Worm (Caenorhabditis elegans) whole organism, L1 larva: ENCODE measurements around the gene aakg-5.

ENCODE experiments used
- C16A3.4 ChIP-seq: fragments of 150-350 bp; optimal IDR thresholded peaks from 2 replicates; lab custom pipeline; 2014; ENCODE audit warnings: missing biosample characterization, missing genetic modification characterization
- C34B4.2 ChIP-seq: sonication (generic microtip); optimal IDR thresholded peaks from 2 replicates; lab custom pipeline; 2017; ENCODE audit warnings: mild to moderate bottlenecking, missing genetic modification characterization, missing compliant biosample characterization
- alr-1 ChIP-seq: fragments of 200-800 bp; sonication (Bioruptor generic); optimal IDR thresholded peaks from 2 replicates; lab custom pipeline; 2018; ENCODE audit warnings: borderline replicate concordance, mild to moderate bottlenecking, missing genetic modification characterization, missing compliant biosample characterization
- aly-2 ChIP-seq: fragments of 150-350 bp; optimal IDR thresholded peaks from 2 replicates; lab custom pipeline; 2014; ENCODE audit warnings: missing biosample characterization, missing genetic modification characterization
- ama-1 ChIP-seq: fragments of 150-350 bp; optimal IDR thresholded peaks from 2 replicates; lab custom pipeline; 2014
- blmp-1 ChIP-seq: fragments of 150-350 bp; optimal IDR thresholded peaks from 2 replicates; lab custom pipeline; 2014; ENCODE audit warnings: missing biosample characterization, missing genetic modification characterization
- ceh-82 ChIP-seq, 3 experiments: fragments of 150-350 bp in 1 of 3; sonication (generic microtip) in 2 of 3; optimal IDR thresholded peaks; 2 replicates each; lab custom pipeline; 2014 to 2017; ENCODE audit warnings: missing biosample characterization in 3 of 3, missing genetic modification characterization in 3 of 3
- ceh-88 ChIP-seq: fragments of 200-800 bp; sonication (Bioruptor generic); IDR thresholded peaks from 2 replicates; pipeline ENCODE4 v1.3.6; 2022; ENCODE audit warnings: missing genetic modification characterization, missing compliant biosample characterization
- ceh-90 ChIP-seq: sonication (generic microtip); optimal IDR thresholded peaks from 2 replicates; lab custom pipeline; 2016; ENCODE audit warnings: missing genetic modification characterization, missing compliant biosample characterization
- dsc-1 ChIP-seq: sonication (generic microtip); optimal IDR thresholded peaks from 2 replicates; lab custom pipeline; 2016; ENCODE audit warnings: mild to moderate bottlenecking, missing genetic modification characterization, missing compliant biosample characterization
- efl-1 ChIP-seq, 4 experiments: fragments of 150-350 bp; optimal IDR thresholded peaks in 3 of 4; peaks in 1 of 4; 1 replicate in 1 of 4; 2 replicates in 3 of 4; lab custom pipeline; 2014; ENCODE audit warnings: missing biosample characterization in 2 of 4, missing genetic modification characterization in 2 of 4, missing genetic modification reagents in 2 of 4
- efl-3 ChIP-seq: fragments of 200-800 bp; sonication (Bioruptor generic); optimal IDR thresholded peaks from 2 replicates; lab custom pipeline; 2018; ENCODE audit warnings: mild to moderate bottlenecking, missing genetic modification characterization, missing compliant biosample characterization
- egl-27 ChIP-seq, 2 experiments: fragments of 150-350 bp in 1 of 2; sonication (generic microtip); optimal IDR thresholded peaks; 3 replicates each; lab custom pipeline; 2017 to 2018; ENCODE audit warnings: missing biosample characterization in 2 of 2, missing genetic modification characterization in 2 of 2, missing genetic modification reagents in 2 of 2
- elt-3 ChIP-seq, 6 experiments: fragments of 150-350 bp in 1 of 6; sonication (generic microtip); optimal IDR thresholded peaks; 2 replicates each; lab custom pipeline; 2017 to 2018; ENCODE audit warnings: missing biosample characterization in 6 of 6, missing genetic modification characterization in 6 of 6, inconsistent platforms in 1 of 6
- fkh-10 ChIP-seq: sonication (generic microtip); optimal IDR thresholded peaks from 2 replicates; lab custom pipeline; 2017; ENCODE audit warnings: missing biosample characterization, missing genetic modification reagents, missing genetic modification characterization
- fkh-8 ChIP-seq: sonication (generic microtip); optimal IDR thresholded peaks from 2 replicates; lab custom pipeline; 2016; ENCODE audit warnings: mild to moderate bottlenecking, missing genetic modification characterization, missing compliant biosample characterization
- irx-1 ChIP-seq: sonication (generic microtip); optimal IDR thresholded peaks from 2 replicates; lab custom pipeline; 2016; ENCODE audit warnings: missing genetic modification characterization, missing compliant biosample characterization
- lin-14 ChIP-seq: fragments of 200-800 bp; sonication (Bioruptor generic); optimal IDR thresholded peaks from 2 replicates; lab custom pipeline; 2018; ENCODE audit warnings: mild to moderate bottlenecking, missing genetic modification characterization, moderate library complexity, missing compliant biosample characterization
- lin-35 ChIP-seq, 2 experiments: fragments of 150-350 bp; optimal IDR thresholded peaks; 2 replicates each; lab custom pipeline; 2014; ENCODE audit warnings: missing biosample characterization in 2 of 2, missing genetic modification characterization in 2 of 2, missing genetic modification reagents in 2 of 2
- lsy-2 ChIP-seq, 2 experiments: fragments of 150-350 bp; optimal IDR thresholded peaks; 2 replicates each; lab custom pipeline; 2014; ENCODE audit warnings: missing biosample characterization in 2 of 2, missing genetic modification characterization in 2 of 2
- mab-9 ChIP-seq: fragments of 200-800 bp; sonication (Bioruptor generic); IDR thresholded peaks from 2 replicates; pipeline ENCODE4 v1.3.6; 2022; ENCODE audit warnings: missing genetic modification reagents, missing genetic modification characterization, missing compliant biosample characterization
- mdl-1 ChIP-seq, 2 experiments: fragments of 150-350 bp; optimal IDR thresholded peaks; 2 replicates each; lab custom pipeline; 2014 to 2017; ENCODE audit warnings: missing biosample characterization in 2 of 2, missing genetic modification characterization in 2 of 2, inconsistent platforms in 1 of 2
- mep-1 ChIP-seq: fragments of 150-350 bp; optimal IDR thresholded peaks from 2 replicates; lab custom pipeline; 2014; ENCODE audit warnings: missing biosample characterization, missing genetic modification characterization
- nhr-11 ChIP-seq: fragments of 150-350 bp; optimal IDR thresholded peaks from 2 replicates; lab custom pipeline; 2014; ENCODE audit warnings: missing biosample characterization, missing genetic modification characterization
- nhr-19 ChIP-seq: fragments of 200-800 bp; sonication (Bioruptor generic); conservative IDR thresholded peaks from 2 replicates; pipeline ENCODE4 v1.3.6; 2022; ENCODE audit warnings: missing genetic modification characterization, missing compliant biosample characterization
- nhr-20 ChIP-seq: sonication (generic microtip); optimal IDR thresholded peaks from 2 replicates; lab custom pipeline; 2016; ENCODE audit warnings: mild to moderate bottlenecking, missing genetic modification characterization, missing compliant biosample characterization
- nhr-237 ChIP-seq: fragments of 150-350 bp; optimal IDR thresholded peaks from 2 replicates; lab custom pipeline; 2014; ENCODE audit warnings: missing biosample characterization, missing genetic modification characterization
- nhr-28 ChIP-seq: fragments of 150-350 bp; optimal IDR thresholded peaks from 2 replicates; lab custom pipeline; 2014; ENCODE audit warnings: missing biosample characterization, missing genetic modification characterization
- nhr-47 ChIP-seq: sonication (generic microtip); optimal IDR thresholded peaks from 2 replicates; lab custom pipeline; 2016; ENCODE audit warnings: mild to moderate bottlenecking, missing genetic modification characterization, moderate library complexity, missing compliant biosample characterization
- nhr-71 ChIP-seq: sonication (generic microtip); optimal IDR thresholded peaks from 2 replicates; lab custom pipeline; 2016; ENCODE audit warnings: mild to moderate bottlenecking, missing genetic modification characterization, moderate library complexity, missing compliant biosample characterization
- nhr-85 ChIP-seq: sonication (generic microtip); peaks from one replicate; lab custom pipeline; 2016; ENCODE audit warnings: missing genetic modification characterization, inconsistent platforms, missing compliant biosample characterization
- pag-3 ChIP-seq: sonication (generic microtip); optimal IDR thresholded peaks from 2 replicates; lab custom pipeline; 2017; ENCODE audit warnings: missing genetic modification characterization, mild to moderate bottlenecking, missing compliant biosample characterization, antibody characterized with exemption, borderline replicate concordance; ENCODE audit not compliant: insufficient read depth
- pax-3 ChIP-seq: fragments of 200-800 bp; sonication (Bioruptor generic); optimal IDR thresholded peaks from 2 replicates; lab custom pipeline; 2018; ENCODE audit warnings: mild to moderate bottlenecking, missing genetic modification characterization, moderate library complexity, missing compliant biosample characterization
- rnt-1 ChIP-seq: sonication (generic microtip); optimal IDR thresholded peaks from 2 replicates; lab custom pipeline; 2016; ENCODE audit warnings: mild to moderate bottlenecking, missing genetic modification characterization, moderate library complexity, missing compliant biosample characterization
- snpc-4 ChIP-seq: fragments of 150-350 bp; optimal IDR thresholded peaks from 2 replicates; lab custom pipeline; 2014; ENCODE audit warnings: missing biosample characterization, missing genetic modification characterization
- swsn-7 ChIP-seq: sonication (generic microtip); optimal IDR thresholded peaks from 2 replicates; lab custom pipeline; 2016; ENCODE audit warnings: missing genetic modification characterization, missing compliant biosample characterization
- tbx-2 ChIP-seq: sonication (generic microtip); optimal IDR thresholded peaks from 2 replicates; lab custom pipeline; 2016; ENCODE audit warnings: missing genetic modification characterization, missing compliant biosample characterization
- unc-130 ChIP-seq: fragments of 150-350 bp; optimal IDR thresholded peaks from 2 replicates; lab custom pipeline; 2017; ENCODE audit warnings: missing biosample characterization, missing genetic modification characterization, inconsistent platforms
- unc-30 ChIP-seq: sonication (generic microtip); optimal IDR thresholded peaks from 2 replicates; lab custom pipeline; 2017; ENCODE audit warnings: missing biosample characterization, missing genetic modification characterization
- unc-98 ChIP-seq: fragments of 200-800 bp; sonication (Bioruptor generic); IDR thresholded peaks from 2 replicates; pipeline ENCODE4 v1.3.6; 2022; ENCODE audit warnings: missing genetic modification characterization, missing compliant biosample characterization
- vab-15 ChIP-seq: sonication (generic microtip); optimal IDR thresholded peaks from 2 replicates; lab custom pipeline; 2017; ENCODE audit warnings: missing genotype, mild to moderate bottlenecking, missing genetic modification characterization, missing compliant biosample characterization
- zag-1 ChIP-seq: fragments of 150-350 bp; optimal IDR thresholded peaks from 2 replicates; lab custom pipeline; 2014; ENCODE audit warnings: missing biosample characterization, missing genetic modification characterization
- ztf-4 ChIP-seq: fragments of 150-350 bp; optimal IDR thresholded peaks from 2 replicates; lab custom pipeline; 2014; ENCODE audit warnings: missing biosample characterization, missing genetic modification characterization

Gene aakg-5

DNA sequence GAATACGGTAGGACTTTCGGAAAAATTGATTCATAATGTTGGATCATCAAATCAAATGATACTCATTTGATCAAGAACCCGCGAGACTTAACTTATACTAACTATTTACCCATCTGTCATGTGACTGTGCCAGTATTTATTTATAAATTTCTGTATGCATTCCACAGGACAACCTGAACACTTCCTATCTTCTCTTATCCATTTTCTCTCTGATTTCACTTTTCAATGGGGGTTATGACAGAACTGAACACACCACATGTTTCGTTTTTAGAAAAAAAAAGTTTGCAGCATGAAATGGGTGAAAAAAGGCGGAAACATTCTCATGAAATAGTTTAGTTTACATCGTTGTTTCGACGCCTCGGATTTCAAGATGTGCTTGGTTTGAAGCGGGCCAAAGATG, 42.6 kb upstream of the aakg-5 start:
- peak; percentile 59 for TF ChIP-seq blmp-1 (tag; lab: Kevin White, UChicago)
- peak; percentile 13 for TF ChIP-seq dsc-1
- TF ChIP-seq lin-35 (GFP tag; optimal IDR thresholded peaks at IDR 0.05; lab: Kevin White, UChicago): peak in 1 of 2 experiments; percentile 39
- TF ChIP-seq rnt-1 (tag; lab: Kevin White, UChicago): no peak

DNA sequence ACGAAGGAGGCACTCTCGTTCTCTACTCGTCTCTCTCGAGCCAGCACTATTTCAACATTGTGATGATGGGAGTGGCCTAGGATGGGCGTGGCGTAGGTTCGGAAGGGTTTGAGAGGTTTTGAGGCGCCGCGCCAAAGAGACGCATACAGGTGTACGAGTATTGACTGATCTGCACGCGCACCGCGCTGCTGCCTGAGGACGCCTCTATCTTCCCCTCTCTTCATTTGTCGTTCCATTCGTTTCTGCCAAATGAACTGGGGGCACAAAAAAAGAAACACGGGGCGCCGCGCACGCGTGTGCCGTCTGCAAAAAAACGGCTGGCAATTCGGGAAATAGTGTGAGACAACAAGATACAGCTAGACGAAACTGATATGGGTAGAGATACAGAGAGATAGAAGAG, 41.1 kb upstream of the aakg-5 start, which contains the start of gene lec-2:
Gene lec-2 (minus strand): TSS at position 171 of the 400 bp plus-strand sequence.
- no peak for TF ChIP-seq unc-30 (tag; lab: Kevin White, UChicago)
- TF ChIP-seq pax-3 (tag; lab: Kevin White, UChicago): peak; percentile 11
- no peak for TF ChIP-seq efl-1 (optimal IDR thresholded peaks at IDR 0.05; lab: Kevin White, UChicago)
- peak in 1 of 2 experiments; percentile 84 for TF ChIP-seq efl-1 (GFP tag; optimal IDR thresholded peaks at IDR 0.05 in 1 of 2; lab: Kevin White, UChicago)
- TF ChIP-seq lin-14 (GFP tag; lab: Kevin White, UChicago): peak; percentile 74
- TF ChIP-seq blmp-1 (tag; lab: Kevin White, UChicago): no peak
- TF ChIP-seq efl-3 (GFP tag; lab: Kevin White, UChicago): no peak
- TF ChIP-seq pag-3 (tag; lab: Kevin White, UChicago): peak; percentile 74
- TF ChIP-seq C34B4.2: no peak
- TF ChIP-seq nhr-19: peak; percentile 7
- peak in 1 of 2 experiments; percentile 8 for TF ChIP-seq lin-35 (GFP tag; optimal IDR thresholded peaks at IDR 0.05; lab: Kevin White, UChicago)
- TF ChIP-seq nhr-71 (tag; lab: Kevin White, UChicago): peak; percentile 45
- peak in 1 of 6 experiments; percentile 18 for TF ChIP-seq elt-3 (tag; optimal IDR thresholded peaks at IDR 0.05; lab: Kevin White, UChicago)
- TF ChIP-seq tbx-2 (tag; lab: Kevin White, UChicago): peak; percentile 28
- peak in 1 of 2 experiments; percentile 45 for TF ChIP-seq mdl-1 (tag; optimal IDR thresholded peaks at IDR 0.05; lab: Kevin White, UChicago)
- peak in 1 of 2 experiments; percentile 19 for TF ChIP-seq lsy-2 (tag; optimal IDR thresholded peaks at IDR 0.05; lab: Kevin White, UChicago)
- TF ChIP-seq swsn-7 (tag; lab: Kevin White, UChicago): peak; percentile 28
- TF ChIP-seq ceh-82 (tag; optimal IDR thresholded peaks at IDR 0.05; lab: Kevin White, UChicago): peak in 1 of 3 experiments; percentile 3
- TF ChIP-seq nhr-20 (tag; lab: Kevin White, UChicago): peak; percentile 44
- peak; percentile 22 for TF ChIP-seq nhr-47 (tag; lab: Kevin White, UChicago)
- TF ChIP-seq fkh-8 (tag; lab: Kevin White, UChicago): peak; percentile 83
- no peak for TF ChIP-seq C16A3.4 (tag; lab: Kevin White, UChicago)

DNA sequence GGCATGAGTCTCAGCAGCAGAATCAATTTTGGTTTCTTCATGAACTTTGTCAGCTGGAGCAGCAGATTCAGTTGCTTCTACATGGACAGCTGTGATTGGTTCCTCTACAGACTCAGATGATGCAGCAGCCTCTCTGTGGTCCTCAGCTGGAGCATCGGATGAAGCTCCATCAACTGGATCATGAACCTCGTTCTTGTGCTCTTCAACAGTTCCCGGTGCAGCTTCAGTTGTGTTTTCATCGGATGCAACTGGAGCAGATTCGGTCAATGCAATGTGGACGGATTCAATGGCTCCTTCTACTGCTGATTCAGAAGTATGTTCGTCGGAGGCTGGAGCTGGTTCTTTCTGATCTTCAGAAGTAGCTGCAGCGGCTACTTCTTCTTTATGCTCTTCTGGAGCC, 39.5 kb upstream of the aakg-5 start:
- no peak for TF ChIP-seq nhr-11 (tag; lab: Kevin White, UChicago)
- TF ChIP-seq efl-1 (optimal IDR thresholded peaks at IDR 0.05; lab: Kevin White, UChicago): no peak
- TF ChIP-seq efl-1 (GFP tag; optimal IDR thresholded peaks at IDR 0.05 in 1 of 2; lab: Kevin White, UChicago): peak in 1 of 2 experiments; percentile 92

DNA sequence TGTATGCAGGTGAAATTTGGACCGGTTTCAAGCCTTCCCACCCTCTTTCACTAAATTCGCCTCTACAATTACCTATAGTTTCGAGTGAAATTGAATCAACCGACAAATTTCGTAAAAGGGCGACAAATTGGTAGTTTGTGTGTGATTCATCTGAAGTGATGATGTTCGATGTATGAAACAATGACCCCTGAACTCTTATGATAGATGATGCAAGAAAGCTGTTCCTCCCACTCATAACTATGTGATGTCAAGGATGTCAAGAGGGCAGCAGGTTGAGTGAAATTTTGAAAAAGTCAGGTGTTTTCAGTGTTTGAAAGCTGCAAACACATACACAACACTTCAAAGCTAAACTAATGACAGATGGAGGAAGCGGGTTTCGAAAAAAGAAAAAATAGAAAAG, 37.6 kb upstream of the aakg-5 start:
- TF ChIP-seq mdl-1 (tag; optimal IDR thresholded peaks at IDR 0.05; lab: Kevin White, UChicago): no peak
- no peak for TF ChIP-seq swsn-7 (tag; lab: Kevin White, UChicago)
- TF ChIP-seq snpc-4 (tag; lab: Kevin White, UChicago): no peak
- no peak for TF ChIP-seq nhr-28 (tag; lab: Kevin White, UChicago)
- TF ChIP-seq ztf-4 (tag; lab: Kevin White, UChicago): no peak
- peak; percentile 18 for TF ChIP-seq nhr-71 (tag; lab: Kevin White, UChicago)
- TF ChIP-seq zag-1: no peak
- no peak for TF ChIP-seq fkh-10 (GFP tag; lab: Kevin White, UChicago)
- TF ChIP-seq unc-30 (tag; lab: Kevin White, UChicago): no peak
- peak; percentile 27 for TF ChIP-seq rnt-1 (tag; lab: Kevin White, UChicago)
- TF ChIP-seq mab-9 (GFP tag; lab: Robert Waterston, UW): no peak
- peak; percentile 13 for TF ChIP-seq blmp-1 (tag; lab: Kevin White, UChicago)
- no peak for TF ChIP-seq alr-1 (tag; lab: Kevin White, UChicago)
- TF ChIP-seq ceh-88: no peak
- TF ChIP-seq ama-1 (lab: Kevin White, UChicago): no peak
- no peak for TF ChIP-seq egl-27 (tag; optimal IDR thresholded peaks at IDR 0.05; lab: Kevin White, UChicago)
- peak; percentile 44 for TF ChIP-seq unc-130 (tag; lab: Kevin White, UChicago)
- TF ChIP-seq aly-2 (tag; lab: Kevin White, UChicago): no peak
- no peak for TF ChIP-seq fkh-8 (tag; lab: Kevin White, UChicago)
- no peak for TF ChIP-seq unc-98 (GFP tag; lab: Robert Waterston, UW)
- no peak for TF ChIP-seq dsc-1
- no peak for TF ChIP-seq ceh-90 (tag; lab: Kevin White, UChicago)
- no peak for TF ChIP-seq efl-1 (optimal IDR thresholded peaks at IDR 0.05; lab: Kevin White, UChicago)
- TF ChIP-seq efl-1 (GFP tag; optimal IDR thresholded peaks at IDR 0.05 in 1 of 2; lab: Kevin White, UChicago): peak in 1 of 2 experiments; percentile 88
- no peak for TF ChIP-seq vab-15 (tag; lab: Kevin White, UChicago)
- TF ChIP-seq irx-1 (tag; lab: Kevin White, UChicago): no peak
- no peak for TF ChIP-seq nhr-47 (tag; lab: Kevin White, UChicago)
- no peak for TF ChIP-seq nhr-237 (tag; lab: Kevin White, UChicago)
- peak in 1 of 2 experiments; percentile 36 for TF ChIP-seq lsy-2 (tag; optimal IDR thresholded peaks at IDR 0.05; lab: Kevin White, UChicago)
- peak; percentile 55 for TF ChIP-seq lin-14 (GFP tag; lab: Kevin White, UChicago)
- TF ChIP-seq mep-1 (tag; lab: Kevin White, UChicago): no peak
- no peak for TF ChIP-seq nhr-85 (tag; lab: Kevin White, UChicago)
